Worm (Caenorhabditis elegans) whole organism, young adult: ENCODE measurements around the gene W10G11.3.
A peak's percentile ranks its signal among the peaks of the same experiment; 100 is the strongest.

Experiments used
- C06A6.2 ChIP-seq: fragments of 200-800 bp; sonication (Bioruptor generic); conservative IDR thresholded peaks from 2 replicates; pipeline ENCODE4 v1.3.6; 2022; ENCODE audit warnings: missing genetic modification characterization, missing compliant biosample characterization
- D2030.7 ChIP-seq: fragments of 200-800 bp; sonication (Bioruptor generic); IDR thresholded peaks from 2 replicates; pipeline ENCODE4 v1.3.6; 2022; ENCODE audit warnings: missing genetic modification reagents, missing genetic modification characterization, missing compliant biosample characterization
- F10E7.11 ChIP-seq: sonication (generic microtip); optimal IDR thresholded peaks from 2 replicates; lab custom pipeline; 2017; ENCODE audit warnings: mild to moderate bottlenecking, missing genetic modification characterization, moderate library complexity, missing compliant biosample characterization
- F23B12.7 ChIP-seq: sonication (generic microtip); optimal IDR thresholded peaks from 2 replicates; lab custom pipeline; 2017; ENCODE audit warnings: missing genetic modification characterization, mild to moderate bottlenecking, missing compliant biosample characterization, antibody characterized with exemption, moderate library complexity; ENCODE audit not compliant: insufficient read depth
- F37B4.10 ChIP-seq: fragments of 200-800 bp; sonication (Bioruptor generic); IDR thresholded peaks from 2 replicates; pipeline ENCODE4 v1.3.6; 2022; ENCODE audit warnings: missing genetic modification characterization, missing compliant biosample characterization
- T07F8.4 ChIP-seq: sonication (generic microtip); optimal IDR thresholded peaks from 2 replicates; lab custom pipeline; 2016; ENCODE audit warnings: mild to moderate bottlenecking, missing genetic modification characterization, moderate library complexity, missing compliant biosample characterization
- Y53G8AR.9 ChIP-seq: fragments of 200-800 bp; sonication (Bioruptor generic); conservative IDR thresholded peaks from 2 replicates; pipeline ENCODE4 v1.3.6; 2022; ENCODE audit warnings: missing genetic modification reagents, missing genetic modification characterization, missing compliant biosample characterization
- Y79H2A.3 ChIP-seq: fragments of 200-800 bp; sonication (Bioruptor generic); conservative IDR thresholded peaks from 2 replicates; pipeline ENCODE4 v1.3.6; 2022; ENCODE audit warnings: missing genetic modification reagents, missing genetic modification characterization, missing compliant biosample characterization
- ZK185.1 ChIP-seq: sonication (generic microtip); optimal IDR thresholded peaks from 2 replicates; lab custom pipeline; 2016; ENCODE audit warnings: mild to moderate bottlenecking, missing genetic modification characterization, missing compliant biosample characterization; ENCODE audit not compliant: poor library complexity, severe bottlenecking
- aptf-2 ChIP-seq: fragments of 200-800 bp; sonication (Bioruptor generic); conservative IDR thresholded peaks from 2 replicates; pipeline ENCODE4 v1.3.6; 2022; ENCODE audit warnings: missing genetic modification reagents, missing genetic modification characterization, missing compliant biosample characterization
- bed-1 ChIP-seq: fragments of 200-800 bp; sonication (Bioruptor generic); IDR thresholded peaks from 2 replicates; pipeline ENCODE4 v1.3.6; 2022; ENCODE audit warnings: missing genetic modification reagents, missing genetic modification characterization, missing compliant biosample characterization
- cebp-1 ChIP-seq, 2 experiments: fragments of 200-800 bp in 1 of 2; sonication (Bioruptor generic) in 1 of 2; sonication (generic microtip) in 1 of 2; IDR thresholded peaks in 1 of 2; optimal IDR thresholded peaks in 1 of 2; 2 replicates each; pipeline versions ENCODE4 v1.3.6 to Lab custom; 2017 to 2022; ENCODE audit warnings: missing compliant biosample characterization in 2 of 2, missing genetic modification characterization in 2 of 2, mild to moderate bottlenecking in 1 of 2, missing genetic modification reagents in 1 of 2, moderate library complexity in 1 of 2
- cebp-2 ChIP-seq: fragments of 200-800 bp; sonication (Bioruptor generic); IDR thresholded peaks from 2 replicates; pipeline ENCODE4 v1.3.6; 2022; ENCODE audit warnings: missing genetic modification characterization, missing compliant biosample characterization
- ceh-91 ChIP-seq: fragments of 200-800 bp; sonication (Bioruptor generic); IDR thresholded peaks from 2 replicates; pipeline ENCODE4 v1.3.6; 2022; ENCODE audit warnings: missing genetic modification reagents, missing genetic modification characterization, missing compliant biosample characterization
- dox-1 ChIP-seq: fragments of 200-800 bp; sonication (Bioruptor generic); IDR thresholded peaks from 2 replicates; pipeline ENCODE4 v1.3.6; 2022; ENCODE audit warnings: missing genetic modification reagents, missing genetic modification characterization, missing compliant biosample characterization
- efl-1 ChIP-seq: fragments of 150-350 bp; optimal IDR thresholded peaks from 2 replicates; lab custom pipeline; 2014; ENCODE audit warnings: missing biosample characterization, missing genetic modification reagents, missing genetic modification characterization
- egrh-3 ChIP-seq: fragments of 200-800 bp; sonication (Bioruptor generic); IDR thresholded peaks from 2 replicates; pipeline ENCODE4 v1.3.6; 2022; ENCODE audit warnings: missing genetic modification reagents, missing genetic modification characterization, missing compliant biosample characterization
- ekl-4 ChIP-seq: fragments of 200-800 bp; sonication (Bioruptor generic); IDR thresholded peaks from 2 replicates; pipeline ENCODE4 v1.3.6; 2022; ENCODE audit warnings: missing genetic modification reagents, missing genetic modification characterization, missing compliant biosample characterization
- hlh-12 ChIP-seq: sonication (generic microtip); optimal IDR thresholded peaks from 2 replicates; lab custom pipeline; 2016; ENCODE audit warnings: missing genetic modification characterization, missing compliant biosample characterization
- hlh-26 ChIP-seq: fragments of 200-800 bp; sonication (Bioruptor generic); conservative IDR thresholded peaks from 2 replicates; pipeline ENCODE4 v1.3.6; 2022; ENCODE audit warnings: missing genetic modification reagents, missing genetic modification characterization, missing compliant biosample characterization
- hrde-1 ChIP-seq: sonication (generic microtip); optimal IDR thresholded peaks from 2 replicates; lab custom pipeline; 2016; ENCODE audit warnings: missing genetic modification characterization, mild to moderate bottlenecking, missing compliant biosample characterization, moderate library complexity, missing genotype, missing genetic modification reagents, borderline replicate concordance
- lag-1 ChIP-seq: fragments of 200-800 bp; sonication (Bioruptor generic); IDR thresholded peaks from 2 replicates; pipeline ENCODE4 v1.3.6; 2022; ENCODE audit warnings: missing genetic modification reagents, missing genetic modification characterization, missing compliant biosample characterization
- let-526 ChIP-seq: fragments of 200-800 bp; sonication (Bioruptor generic); IDR thresholded peaks from 2 replicates; pipeline ENCODE4 v1.3.6; 2022; ENCODE audit warnings: missing genetic modification reagents, missing genetic modification characterization, missing compliant biosample characterization
- let-607 ChIP-seq, 2 experiments: fragments of 200-800 bp in 1 of 2; sonication (Bioruptor generic) in 1 of 2; sonication (generic microtip) in 1 of 2; optimal IDR thresholded peaks; 2 replicates each; lab custom pipeline; 2016 to 2018; ENCODE audit warnings: mild to moderate bottlenecking in 2 of 2, missing compliant biosample characterization in 2 of 2, missing genetic modification characterization in 2 of 2, moderate library complexity in 2 of 2, missing genotype in 1 of 2
- lir-1 ChIP-seq: fragments of 200-800 bp; sonication (Bioruptor generic); conservative IDR thresholded peaks from 2 replicates; pipeline ENCODE4 v1.3.6; 2022; ENCODE audit warnings: missing genetic modification reagents, missing genetic modification characterization, missing compliant biosample characterization
- madf-10 ChIP-seq: sonication (generic microtip); optimal IDR thresholded peaks from 2 replicates; lab custom pipeline; 2016; ENCODE audit warnings: mild to moderate bottlenecking, missing genetic modification characterization, missing compliant biosample characterization
- madf-6 ChIP-seq: fragments of 200-800 bp; sonication (Bioruptor generic); IDR thresholded peaks from 2 replicates; pipeline ENCODE4 v1.3.6; 2022; ENCODE audit warnings: missing genetic modification reagents, missing genetic modification characterization, missing compliant biosample characterization
- mcd-1 ChIP-seq: fragments of 200-800 bp; sonication (Bioruptor generic); IDR thresholded peaks from 2 replicates; pipeline ENCODE4 v1.3.6; 2022; ENCODE audit warnings: missing genetic modification reagents, missing genetic modification characterization, missing compliant biosample characterization
- nhr-179 ChIP-seq: sonication (generic microtip); optimal IDR thresholded peaks from 2 replicates; lab custom pipeline; 2016; ENCODE audit warnings: mild to moderate bottlenecking, missing genetic modification characterization, missing compliant biosample characterization
- repo-1 ChIP-seq: sonication (generic microtip); optimal IDR thresholded peaks from 2 replicates; lab custom pipeline; 2017; ENCODE audit warnings: mild to moderate bottlenecking, missing genetic modification characterization, missing compliant biosample characterization
- sdz-38 ChIP-seq: sonication (generic microtip); optimal IDR thresholded peaks from 2 replicates; lab custom pipeline; 2016; ENCODE audit warnings: missing genotype, missing genetic modification characterization, missing compliant biosample characterization
- snpc-1.1 ChIP-seq: sonication (generic microtip); optimal IDR thresholded peaks from 2 replicates; lab custom pipeline; 2017; ENCODE audit warnings: missing genetic modification characterization, mild to moderate bottlenecking, missing compliant biosample characterization, antibody characterized with exemption, moderate library complexity, missing genotype, missing genetic modification reagents; ENCODE audit not compliant: insufficient read depth
- snpc-3.4 ChIP-seq: sonication (generic microtip); optimal IDR thresholded peaks from 2 replicates; lab custom pipeline; 2017; ENCODE audit warnings: missing genetic modification characterization, mild to moderate bottlenecking, missing compliant biosample characterization, antibody characterized with exemption, moderate library complexity, missing genotype, missing genetic modification reagents
- unc-130 ChIP-seq: sonication (generic microtip); optimal IDR thresholded peaks from 2 replicates; lab custom pipeline; 2016; ENCODE audit warnings: missing genetic modification reagents, missing genetic modification characterization, missing compliant biosample characterization
- unc-62 ChIP-seq: fragments of 150-350 bp; optimal IDR thresholded peaks from 2 replicates; lab custom pipeline; 2014; ENCODE audit warnings: missing biosample characterization, missing genetic modification reagents, missing genetic modification characterization
- zfh-2 ChIP-seq: fragments of 200-800 bp; sonication (Bioruptor generic); conservative IDR thresholded peaks from 2 replicates; pipeline ENCODE4 v1.3.6; 2022; ENCODE audit warnings: missing genetic modification reagents, missing genetic modification characterization, missing compliant biosample characterization
- ztf-3 ChIP-seq: fragments of 200-800 bp; sonication (Bioruptor generic); optimal IDR thresholded peaks from 2 replicates; lab custom pipeline; 2018; ENCODE audit warnings: mild to moderate bottlenecking, missing genetic modification characterization, missing compliant biosample characterization

Gene W10G11.3

DNA sequence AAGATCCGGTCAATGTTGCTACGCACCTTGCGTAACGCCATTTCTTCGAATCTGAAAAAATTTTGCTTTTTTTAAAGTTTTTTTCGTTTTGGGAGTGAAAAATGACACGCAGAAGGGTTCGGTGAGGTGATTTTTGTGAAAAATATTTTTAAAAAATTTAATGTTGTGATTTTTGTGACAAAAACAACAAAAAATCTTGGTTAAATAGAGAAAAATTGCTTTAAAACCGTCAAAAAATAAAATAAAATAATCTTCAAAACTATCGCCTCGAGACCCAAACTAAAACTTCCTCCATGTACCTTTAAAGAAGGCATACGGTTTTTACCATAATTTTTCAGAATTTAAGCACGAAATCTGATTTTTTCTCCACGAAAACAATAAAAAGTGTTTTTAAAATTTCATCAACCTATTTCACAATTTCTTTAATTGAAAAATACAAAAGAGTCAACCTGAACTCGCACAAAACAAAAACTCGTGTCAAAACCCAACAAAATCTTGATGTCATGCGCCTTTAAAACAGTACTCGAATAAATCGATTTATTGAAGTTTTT, 15.9 kb downstream of the W10G11.3 start, which contains the start of gene apd-3 (continued):
- TF ChIP-seq cebp-1 (GFP tag; IDR thresholded peaks at IDR 0.05; lab: Robert Waterston, UW) (no peak), cebp-1 (tag; optimal IDR thresholded peaks at IDR 0.05; lab: Kevin White, UChicago) (no peak), mcd-1 (GFP tag; lab: Robert Waterston, UW) (peak; percentile 32; the same call in 1 of the 2 replicates), let-526 (GFP tag; lab: Robert Waterston, UW) (no peak), ZK185.1 (tag; lab: Kevin White, UChicago) (no peak), hlh-12 (tag; lab: Kevin White, UChicago) (no peak), snpc-1.1 (tag; lab: Kevin White, UChicago) (no peak), hrde-1 (no peak), efl-1 (GFP tag; lab: Kevin White, UChicago) (peak; percentile 27), snpc-3.4 (peak; percentile 10), F37B4.10 (no peak), Y53G8AR.9 (GFP tag; lab: Robert Waterston, UW) (no peak), bed-1 (GFP tag; lab: Robert Waterston, UW) (no peak), let-607 (tag; optimal IDR thresholded peaks at IDR 0.05; lab: Kevin White, UChicago) (no peak), lir-1 (GFP tag; lab: Robert Waterston, UW) (no peak), F23B12.7 (tag; lab: Kevin White, UChicago) (no peak), nhr-179 (tag; lab: Kevin White, UChicago) (no peak), ceh-91 (GFP tag; lab: Robert Waterston, UW) (0 out of 2 replicates have a peak, but pooled peaks have one; percentile 38), dox-1 (GFP tag; lab: Robert Waterston, UW) (no peak), unc-130 (GFP tag; lab: Kevin White, UChicago) (no peak), ekl-4 (GFP tag; lab: Robert Waterston, UW) (no peak), madf-6 (GFP tag; lab: Robert Waterston, UW) (peak; percentile 95), aptf-2 (no peak), T07F8.4 (tag; lab: Kevin White, UChicago) (no peak), hlh-26 (no peak), Y79H2A.3 (GFP tag; lab: Robert Waterston, UW) (no peak), unc-62 (GFP tag; lab: Kevin White, UChicago) (no peak), repo-1 (tag; lab: Kevin White, UChicago) (no peak), madf-10 (no peak), sdz-38 (tag; lab: Kevin White, UChicago) (no peak), C06A6.2 (GFP tag; lab: Robert Waterston, UW) (no peak), D2030.7 (peak; percentile 58)
- TF ChIP-seq, all 124 proteins: peak for 12

DNA sequence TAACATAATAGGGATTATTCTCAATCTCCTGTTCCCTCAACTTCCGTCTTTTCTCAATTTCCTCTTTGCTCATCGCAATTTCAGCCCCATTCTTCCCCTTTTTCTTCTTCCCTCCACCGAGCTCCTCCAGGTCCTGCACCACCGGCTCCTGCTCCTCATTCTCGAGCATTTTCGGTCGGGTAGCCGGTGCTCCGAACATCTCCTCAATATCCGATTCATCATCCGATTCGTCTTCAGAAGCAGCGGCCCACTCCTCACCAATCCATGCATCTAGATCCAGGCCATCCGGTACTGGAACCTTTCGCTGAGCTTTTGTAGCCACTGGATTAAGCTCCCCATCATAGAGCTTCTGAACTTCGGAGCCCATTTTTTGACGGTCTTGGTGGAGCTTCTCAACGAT, 22.2 kb downstream of the W10G11.3 start:
- peak; percentile 42; the same call in 1 of the 2 replicates for TF ChIP-seq egrh-3 (GFP tag; lab: Robert Waterston, UW)
- no peak for TF ChIP-seq bed-1 (GFP tag; lab: Robert Waterston, UW)
- TF ChIP-seq F10E7.11 (tag; lab: Kevin White, UChicago), result no peak
- 0 out of 2 replicates have a peak, but pooled peaks have one; percentile 18 for TF ChIP-seq mcd-1 (GFP tag; lab: Robert Waterston, UW)
- TF ChIP-seq zfh-2 (GFP tag; lab: Robert Waterston, UW), result peak; percentile 69

DNA sequence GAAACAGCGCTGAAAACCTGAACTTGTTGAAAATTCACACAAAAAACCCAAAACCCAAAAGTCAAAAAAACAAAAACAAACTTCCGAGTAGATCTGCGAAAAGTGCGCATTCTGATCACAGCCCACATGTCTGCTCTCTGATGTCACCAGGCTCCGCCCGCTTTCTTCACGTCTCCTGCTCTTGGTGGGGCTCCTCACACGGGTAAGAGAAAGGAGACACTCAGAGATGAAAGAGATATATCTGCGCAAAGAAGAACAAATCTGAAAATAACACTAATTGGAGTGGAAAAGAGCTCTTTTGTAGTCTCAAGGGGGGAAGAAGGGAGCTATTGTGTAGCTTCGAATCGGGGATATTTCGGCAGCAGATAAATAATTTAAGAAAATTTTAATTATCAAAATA, 34.1 kb downstream of the W10G11.3 start, which contains the start of gene ncs-6:
TSS of gene ncs-6 (minus strand) at position 261 of the 400 bp plus-strand sequence.
- TF ChIP-seq ztf-3 (GFP tag; lab: Kevin White, UChicago), result no peak
- TF ChIP-seq cebp-2 (GFP tag; lab: Robert Waterston, UW), result 0 out of 2 replicates have a peak, but pooled peaks have one; percentile 53
- TF ChIP-seq snpc-3.4, result no peak
- no peak for TF ChIP-seq lag-1 (GFP tag; lab: Robert Waterston, UW)
